Worm (Caenorhabditis elegans): ENCODE data around the gene mlt-4.

Gene mlt-4

ce11 chrV:20249438-20250120 is 39.6 kb downstream of the mlt-4 start, which contains the start of gene swsn-1 (continued):
- TF ChIP-seq chd-7 (tag; optimal IDR thresholded peaks at IDR 0.05) = no peak
- no peak for TF ChIP-seq let-607 (tag; optimal IDR thresholded peaks at IDR 0.05)
- TF ChIP-seq fkh-3 (tag; optimal IDR thresholded peaks at IDR 0.05) = no peak
- TF ChIP-seq ztf-26 (tag; optimal IDR thresholded peaks at IDR 0.05) = no peak

- peak; percentile 62 for TF ChIP-seq fkh-3 (tag; optimal IDR thresholded peaks at IDR 0.05)
- TF ChIP-seq B0035.1 (tag; optimal IDR thresholded peaks at IDR 0.05) = no peak
- no peak for TF ChIP-seq snpc-1.3 (tag; optimal IDR thresholded peaks at IDR 0.05; ENCODE audit: insufficient read depth)
- no peak for TF ChIP-seq B0019.2 (GFP tag; conservative IDR thresholded peaks at IDR 0.05)
- TF ChIP-seq B0336.3 (GFP tag; IDR thresholded peaks at IDR 0.05) = 0 out of 2 replicates have a peak, but pooled peaks have one; percentile 19
- TF ChIP-seq xnd-1 (tag; optimal IDR thresholded peaks at IDR 0.05) = no peak
- TF ChIP-seq nfyb-1 (GFP tag; IDR thresholded peaks at IDR 0.05) = 0 out of 2 replicates have a peak, but pooled peaks have one; percentile 18
- TF ChIP-seq egrh-3 (GFP tag; IDR thresholded peaks at IDR 0.05) = peak; percentile 90
- peak; percentile 6 for TF ChIP-seq chd-7 (tag; optimal IDR thresholded peaks at IDR 0.05)
- no peak for TF ChIP-seq hlh-12 (tag; optimal IDR thresholded peaks at IDR 0.05)
- TF ChIP-seq snpc-1.1 (tag; optimal IDR thresholded peaks at IDR 0.05; ENCODE audit: insufficient read depth) = no peak
- TF ChIP-seq efl-1 (GFP tag; optimal IDR thresholded peaks at IDR 0.05) = no peak
- no peak for TF ChIP-seq F33H1.4 (GFP tag; IDR thresholded peaks at IDR 0.05)
- TF ChIP-seq zfh-2 (GFP tag; conservative IDR thresholded peaks at IDR 0.05) = peak; percentile 83
- TF ChIP-seq ztf-26 (tag; optimal IDR thresholded peaks at IDR 0.05) = no peak
- TF ChIP-seq F57A8.1 (GFP tag; optimal IDR thresholded peaks at IDR 0.05) = no peak
- no peak for TF ChIP-seq Y67H2A.10 (GFP tag; conservative IDR thresholded peaks at IDR 0.05)
- no peak for TF ChIP-seq hlh-26 (GFP tag; conservative IDR thresholded peaks at IDR 0.05)
- no peak for TF ChIP-seq madf-6 (GFP tag; IDR thresholded peaks at IDR 0.05)
- TF ChIP-seq ztf-28 (GFP tag; IDR thresholded peaks at IDR 0.05) = 0 out of 2 replicates have a peak, but pooled peaks have one; percentile 44
- no peak for TF ChIP-seq K11D2.4 (GFP tag; IDR thresholded peaks at IDR 0.05)
- TF ChIP-seq lin-26 (GFP tag; IDR thresholded peaks at IDR 0.05) = 0 out of 2 replicates have a peak, but pooled peaks have one; percentile 18
- no peak for TF ChIP-seq tbx-9 (tag; optimal IDR thresholded peaks at IDR 0.05; ENCODE audit: borderline replicate concordance)
Measured at ce11 chrV:20241243-20241862, 47.9 kb downstream of the mlt-4 start.

ce11 chrV:20237429-20237828 is 51.8 kb downstream of the mlt-4 start, which contains the start of gene sld-5:
TSS of gene sld-5 (minus strand) at chrV:20237745.
- no peak for TF ChIP-seq egl-44 (GFP tag; IDR thresholded peaks at IDR 0.05)
- TF ChIP-seq Y95B8A.8 (GFP tag; IDR thresholded peaks at IDR 0.05) = no peak
- TF ChIP-seq bed-2 (GFP tag; IDR thresholded peaks at IDR 0.05) = no peak
- TF ChIP-seq ceh-91 (GFP tag; IDR thresholded peaks at IDR 0.05) = no peak
- no peak for TF ChIP-seq lin-54 (GFP tag; optimal IDR thresholded peaks at IDR 0.05)
- TF ChIP-seq let-526 (GFP tag; IDR thresholded peaks at IDR 0.05) = no peak

ce11 chrV:20235231-20235630 is 54.0 kb downstream of the mlt-4 start:
- TF ChIP-seq T26A5.8 (tag; optimal IDR thresholded peaks at IDR 0.05) = no peak

All from whole organism, young adult.